Worm (Caenorhabditis elegans) whole organism, L1 larva: ENCODE data around the gene gplb-1.

Experiments used
- C16A3.4 ChIP-seq: fragments of 150-350 bp; optimal IDR thresholded peaks from 2 replicates; lab custom pipeline; 2014; ENCODE audit warnings: missing biosample characterization, missing genetic modification characterization
- F16B12.6 ChIP-seq: fragments of 150-350 bp; optimal IDR thresholded peaks from 2 replicates; lab custom pipeline; 2014; ENCODE audit warnings: missing biosample characterization, missing genetic modification characterization
- Y116A8C.19 ChIP-seq: sonication (generic microtip); optimal IDR thresholded peaks from 2 replicates; lab custom pipeline; 2016; ENCODE audit warnings: missing compliant biosample characterization, missing genetic modification characterization, borderline replicate concordance
- aha-1 ChIP-seq: fragments of 150-350 bp; optimal IDR thresholded peaks from 2 replicates; lab custom pipeline; 2014; ENCODE audit warnings: missing biosample characterization, missing genetic modification characterization
- alr-1 ChIP-seq: fragments of 200-800 bp; sonication (Bioruptor generic); optimal IDR thresholded peaks from 2 replicates; lab custom pipeline; 2018; ENCODE audit warnings: borderline replicate concordance, mild to moderate bottlenecking, missing genetic modification characterization, missing compliant biosample characterization
- blmp-1 ChIP-seq: fragments of 150-350 bp; optimal IDR thresholded peaks from 2 replicates; lab custom pipeline; 2014; ENCODE audit warnings: missing biosample characterization, missing genetic modification characterization
- ceh-8 ChIP-seq: fragments of 200-800 bp; sonication (Bioruptor generic); optimal IDR thresholded peaks from 2 replicates; lab custom pipeline; 2018; ENCODE audit warnings: mild to moderate bottlenecking, missing genetic modification characterization, moderate library complexity, missing compliant biosample characterization
- ceh-82 ChIP-seq, 3 experiments: fragments of 150-350 bp in 1 of 3; sonication (generic microtip) in 2 of 3; optimal IDR thresholded peaks; 2 replicates each; lab custom pipeline; 2014 to 2017; ENCODE audit warnings: missing biosample characterization in 3 of 3, missing genetic modification characterization in 3 of 3
- ceh-90 ChIP-seq: sonication (generic microtip); optimal IDR thresholded peaks from 2 replicates; lab custom pipeline; 2016; ENCODE audit warnings: missing genetic modification characterization, missing compliant biosample characterization
- efl-1 ChIP-seq, 4 experiments: fragments of 150-350 bp; optimal IDR thresholded peaks in 3 of 4; peaks in 1 of 4; 1 replicate in 1 of 4; 2 replicates in 3 of 4; lab custom pipeline; 2014; ENCODE audit warnings: missing biosample characterization in 2 of 4, missing genetic modification characterization in 2 of 4, missing genetic modification reagents in 2 of 4
- elt-2 ChIP-seq: sonication (generic microtip); optimal IDR thresholded peaks from 2 replicates; lab custom pipeline; 2016; ENCODE audit warnings: missing genetic modification characterization, mild to moderate bottlenecking, inconsistent platforms, missing compliant biosample characterization, missing genetic modification reagents
- ets-5 ChIP-seq: fragments of 200-800 bp; sonication (Bioruptor generic); IDR thresholded peaks from 2 replicates; pipeline ENCODE4 v1.3.6; 2022; ENCODE audit warnings: missing genetic modification characterization, missing compliant biosample characterization
- fkh-10 ChIP-seq: sonication (generic microtip); optimal IDR thresholded peaks from 2 replicates; lab custom pipeline; 2017; ENCODE audit warnings: missing biosample characterization, missing genetic modification reagents, missing genetic modification characterization
- fkh-4 ChIP-seq: sonication (generic microtip); optimal IDR thresholded peaks from 2 replicates; lab custom pipeline; 2016; ENCODE audit warnings: missing compliant biosample characterization, missing genetic modification characterization, borderline replicate concordance
- fkh-8 ChIP-seq: sonication (generic microtip); optimal IDR thresholded peaks from 2 replicates; lab custom pipeline; 2016; ENCODE audit warnings: mild to moderate bottlenecking, missing genetic modification characterization, missing compliant biosample characterization
- fos-1 ChIP-seq: fragments of 150-350 bp; optimal IDR thresholded peaks from 2 replicates; lab custom pipeline; 2014; ENCODE audit warnings: missing biosample characterization, missing genetic modification characterization
- grh-1 ChIP-seq: fragments of 200-800 bp; sonication (Bioruptor generic); IDR thresholded peaks from 2 replicates; pipeline ENCODE4 v1.3.6; 2022; ENCODE audit warnings: missing genetic modification reagents, missing genetic modification characterization, missing compliant biosample characterization
- hlh-4 ChIP-seq: sonication (generic microtip); optimal IDR thresholded peaks from 2 replicates; lab custom pipeline; 2016; ENCODE audit warnings: mild to moderate bottlenecking, missing genetic modification characterization, missing compliant biosample characterization
- lin-13 ChIP-seq: fragments of 150-350 bp; optimal IDR thresholded peaks from 2 replicates; lab custom pipeline; 2014; ENCODE audit warnings: missing biosample characterization, missing genetic modification reagents, missing genetic modification characterization
- lin-14 ChIP-seq: fragments of 200-800 bp; sonication (Bioruptor generic); optimal IDR thresholded peaks from 2 replicates; lab custom pipeline; 2018; ENCODE audit warnings: mild to moderate bottlenecking, missing genetic modification characterization, moderate library complexity, missing compliant biosample characterization
- lin-15B ChIP-seq: fragments of 150-350 bp; sonication (generic microtip); optimal IDR thresholded peaks from 3 replicates; lab custom pipeline; 2014; ENCODE audit warnings: missing biosample characterization, missing genetic modification characterization
- lin-35 ChIP-seq, 2 experiments: fragments of 150-350 bp; optimal IDR thresholded peaks; 2 replicates each; lab custom pipeline; 2014; ENCODE audit warnings: missing biosample characterization in 2 of 2, missing genetic modification characterization in 2 of 2, missing genetic modification reagents in 2 of 2
- lin-39 ChIP-seq: fragments of 150-350 bp; optimal IDR thresholded peaks from 2 replicates; lab custom pipeline; 2014; ENCODE audit warnings: missing biosample characterization, missing genetic modification reagents, missing genetic modification characterization
- mef-2 ChIP-seq: fragments of 150-350 bp; optimal IDR thresholded peaks from 2 replicates; lab custom pipeline; 2014; ENCODE audit warnings: missing biosample characterization, missing genetic modification characterization
- mep-1 ChIP-seq: fragments of 150-350 bp; optimal IDR thresholded peaks from 2 replicates; lab custom pipeline; 2014; ENCODE audit warnings: missing biosample characterization, missing genetic modification characterization
- nhr-12 ChIP-seq: sonication (generic microtip); optimal IDR thresholded peaks from 2 replicates; lab custom pipeline; 2017; ENCODE audit warnings: missing biosample characterization, missing genetic modification characterization
- nhr-20 ChIP-seq: sonication (generic microtip); optimal IDR thresholded peaks from 2 replicates; lab custom pipeline; 2016; ENCODE audit warnings: mild to moderate bottlenecking, missing genetic modification characterization, missing compliant biosample characterization
- nhr-71 ChIP-seq: sonication (generic microtip); optimal IDR thresholded peaks from 2 replicates; lab custom pipeline; 2016; ENCODE audit warnings: mild to moderate bottlenecking, missing genetic modification characterization, moderate library complexity, missing compliant biosample characterization
- nhr-77 ChIP-seq: fragments of 150-350 bp; optimal IDR thresholded peaks from 2 replicates; lab custom pipeline; 2014; ENCODE audit warnings: missing biosample characterization, missing genetic modification characterization
- nhr-85 ChIP-seq: sonication (generic microtip); peaks from one replicate; lab custom pipeline; 2016; ENCODE audit warnings: missing genetic modification characterization, inconsistent platforms, missing compliant biosample characterization
- pag-3 ChIP-seq: sonication (generic microtip); optimal IDR thresholded peaks from 2 replicates; lab custom pipeline; 2017; ENCODE audit warnings: missing genetic modification characterization, mild to moderate bottlenecking, missing compliant biosample characterization, antibody characterized with exemption, borderline replicate concordance; ENCODE audit not compliant: insufficient read depth
- pqm-1 ChIP-seq: sonication (generic microtip); optimal IDR thresholded peaks from 3 replicates; lab custom pipeline; 2017; ENCODE audit warnings: missing biosample characterization, missing genetic modification characterization
- rnt-1 ChIP-seq: sonication (generic microtip); optimal IDR thresholded peaks from 2 replicates; lab custom pipeline; 2016; ENCODE audit warnings: mild to moderate bottlenecking, missing genetic modification characterization, moderate library complexity, missing compliant biosample characterization
- snpc-4 ChIP-seq: fragments of 150-350 bp; optimal IDR thresholded peaks from 2 replicates; lab custom pipeline; 2014; ENCODE audit warnings: missing biosample characterization, missing genetic modification characterization
- sox-4 ChIP-seq: sonication (generic microtip); optimal IDR thresholded peaks from 2 replicates; lab custom pipeline; 2016; ENCODE audit warnings: missing genetic modification characterization, missing compliant biosample characterization
- sptf-1 ChIP-seq: fragments of 150-350 bp; optimal IDR thresholded peaks from 2 replicates; lab custom pipeline; 2014; ENCODE audit warnings: missing biosample characterization, missing genetic modification characterization
- sup-37 ChIP-seq: fragments of 200-800 bp; sonication (Bioruptor generic); optimal IDR thresholded peaks from 2 replicates; lab custom pipeline; 2018; ENCODE audit warnings: mild to moderate bottlenecking, missing genetic modification characterization, missing compliant biosample characterization
- swsn-7 ChIP-seq: sonication (generic microtip); optimal IDR thresholded peaks from 2 replicates; lab custom pipeline; 2016; ENCODE audit warnings: missing genetic modification characterization, missing compliant biosample characterization
- unc-130 ChIP-seq: fragments of 150-350 bp; optimal IDR thresholded peaks from 2 replicates; lab custom pipeline; 2017; ENCODE audit warnings: missing biosample characterization, missing genetic modification characterization, inconsistent platforms
- unc-30 ChIP-seq: sonication (generic microtip); optimal IDR thresholded peaks from 2 replicates; lab custom pipeline; 2017; ENCODE audit warnings: missing biosample characterization, missing genetic modification characterization
- unc-62 ChIP-seq: fragments of 150-350 bp; optimal IDR thresholded peaks from 2 replicates; lab custom pipeline; 2014; ENCODE audit warnings: missing biosample characterization, missing genetic modification reagents, missing genetic modification characterization
- unc-86 ChIP-seq: sonication (generic microtip); optimal IDR thresholded peaks from 2 replicates; lab custom pipeline; 2016; ENCODE audit warnings: missing genetic modification characterization, missing compliant biosample characterization
- unc-98 ChIP-seq: fragments of 200-800 bp; sonication (Bioruptor generic); IDR thresholded peaks from 2 replicates; pipeline ENCODE4 v1.3.6; 2022; ENCODE audit warnings: missing genetic modification characterization, missing compliant biosample characterization
- xbp-1 ChIP-seq: sonication (generic microtip); optimal IDR thresholded peaks from 2 replicates; lab custom pipeline; 2016; ENCODE audit warnings: missing genetic modification characterization, missing compliant biosample characterization
- zip-4 ChIP-seq: fragments of 200-800 bp; sonication (Bioruptor generic); optimal IDR thresholded peaks from 2 replicates; lab custom pipeline; 2018; ENCODE audit warnings: mild to moderate bottlenecking, missing genetic modification characterization, moderate library complexity, missing compliant biosample characterization
- ztf-4 ChIP-seq: fragments of 150-350 bp; optimal IDR thresholded peaks from 2 replicates; lab custom pipeline; 2014; ENCODE audit warnings: missing biosample characterization, missing genetic modification characterization

Gene gplb-1

DNA sequence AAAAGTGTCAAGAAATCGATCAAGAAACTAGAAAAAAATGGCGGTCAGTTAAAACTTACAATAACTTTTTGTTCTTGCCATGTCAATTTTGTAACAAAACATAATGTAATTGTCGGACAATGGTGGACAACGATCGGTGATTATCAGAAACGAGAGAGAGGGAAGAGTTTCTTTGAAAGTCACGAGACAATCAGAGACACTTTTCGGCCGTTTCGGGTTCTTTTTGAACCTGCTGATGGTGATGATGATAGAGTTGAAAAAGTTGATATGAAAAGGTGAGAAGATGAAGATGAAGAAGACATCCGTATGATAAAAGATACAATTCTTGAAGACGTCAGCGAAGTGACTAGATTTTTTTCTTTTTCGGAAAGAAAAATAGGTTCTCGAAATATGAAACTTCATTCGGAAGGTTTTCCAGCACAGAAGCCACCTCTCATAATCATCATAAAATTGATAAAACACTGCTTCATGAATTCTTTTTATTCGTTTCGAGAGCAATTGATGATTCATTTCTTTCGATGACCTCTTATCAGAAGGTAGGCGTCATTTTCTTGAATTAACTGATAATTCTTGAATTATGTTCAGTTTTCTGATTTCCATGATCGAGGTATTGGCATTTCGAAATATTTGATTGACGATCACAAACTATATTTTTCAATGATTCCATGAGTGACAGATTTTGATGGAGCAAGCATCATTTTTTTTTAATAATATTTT is 44.1 kb downstream of the gplb-1 start (continued):
- no peak for TF ChIP-seq Y116A8C.19 (tag; lab: Kevin White, UChicago)
- TF ChIP-seq ceh-90 (tag; lab: Kevin White, UChicago), result no peak
- TF ChIP-seq nhr-77 (tag; lab: Kevin White, UChicago), result no peak
- peak; percentile 19 for TF ChIP-seq unc-130 (tag; lab: Kevin White, UChicago)
- TF ChIP-seq unc-98, result no peak
- TF ChIP-seq pag-3 (tag; lab: Kevin White, UChicago), result no peak
- TF ChIP-seq fkh-8 (tag; lab: Kevin White, UChicago), result no peak
- TF ChIP-seq C16A3.4, result no peak
- no peak for TF ChIP-seq lin-39 (tag; lab: Kevin White, UChicago)
- no peak for TF ChIP-seq sptf-1 (tag; lab: Kevin White, UChicago)
- no peak for TF ChIP-seq fkh-10
- TF ChIP-seq blmp-1, result peak; percentile 73
- TF ChIP-seq alr-1 (tag; lab: Kevin White, UChicago), result no peak
- TF ChIP-seq unc-86 (tag; lab: Kevin White, UChicago), result no peak
- no peak for TF ChIP-seq snpc-4 (tag; lab: Kevin White, UChicago)
- no peak for TF ChIP-seq zip-4 (GFP tag; lab: Kevin White, UChicago)
- peak; percentile 52 for TF ChIP-seq nhr-71
- no peak for TF ChIP-seq xbp-1
- TF ChIP-seq pqm-1, result no peak
- TF ChIP-seq hlh-4 (tag; lab: Kevin White, UChicago), result no peak
- peak; percentile 82 for TF ChIP-seq nhr-85 (tag; lab: Kevin White, UChicago)
- no peak for TF ChIP-seq sup-37 (GFP tag; lab: Kevin White, UChicago)
- TF ChIP-seq nhr-20 (tag; lab: Kevin White, UChicago), result peak; percentile 73

DNA sequence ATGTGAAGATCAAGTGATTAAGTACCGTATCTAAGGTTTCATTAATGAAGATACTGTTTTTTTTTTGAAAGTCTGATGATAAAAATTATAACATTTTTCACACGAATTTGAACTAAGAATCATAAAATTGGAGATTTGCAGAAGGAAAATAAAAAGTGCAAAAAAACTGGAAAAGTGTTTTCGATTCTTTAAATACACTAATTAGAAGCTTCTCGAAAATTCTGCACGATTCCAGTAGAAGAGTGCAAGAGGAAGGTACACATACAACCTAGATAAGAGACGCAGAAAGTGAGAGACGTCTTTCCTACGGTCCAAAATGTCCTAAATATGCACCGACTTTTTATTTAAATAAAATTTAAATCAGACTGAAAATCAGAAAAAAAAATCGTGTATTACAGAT is 44.8 kb downstream of the gplb-1 start:
- TF ChIP-seq ceh-82 (tag; optimal IDR thresholded peaks at IDR 0.05; lab: Kevin White, UChicago), result no peak
- TF ChIP-seq snpc-4 (tag; lab: Kevin White, UChicago), result no peak
- no peak for TF ChIP-seq Y116A8C.19 (tag; lab: Kevin White, UChicago)
- TF ChIP-seq fos-1, result no peak
- TF ChIP-seq lin-14, result peak; percentile 2
- TF ChIP-seq mep-1 (tag; lab: Kevin White, UChicago), result peak; percentile 75
- no peak for TF ChIP-seq aha-1 (tag; lab: Kevin White, UChicago)
- TF ChIP-seq swsn-7, result peak; percentile 18
- TF ChIP-seq fkh-4 (tag; lab: Kevin White, UChicago), result no peak

DNA sequence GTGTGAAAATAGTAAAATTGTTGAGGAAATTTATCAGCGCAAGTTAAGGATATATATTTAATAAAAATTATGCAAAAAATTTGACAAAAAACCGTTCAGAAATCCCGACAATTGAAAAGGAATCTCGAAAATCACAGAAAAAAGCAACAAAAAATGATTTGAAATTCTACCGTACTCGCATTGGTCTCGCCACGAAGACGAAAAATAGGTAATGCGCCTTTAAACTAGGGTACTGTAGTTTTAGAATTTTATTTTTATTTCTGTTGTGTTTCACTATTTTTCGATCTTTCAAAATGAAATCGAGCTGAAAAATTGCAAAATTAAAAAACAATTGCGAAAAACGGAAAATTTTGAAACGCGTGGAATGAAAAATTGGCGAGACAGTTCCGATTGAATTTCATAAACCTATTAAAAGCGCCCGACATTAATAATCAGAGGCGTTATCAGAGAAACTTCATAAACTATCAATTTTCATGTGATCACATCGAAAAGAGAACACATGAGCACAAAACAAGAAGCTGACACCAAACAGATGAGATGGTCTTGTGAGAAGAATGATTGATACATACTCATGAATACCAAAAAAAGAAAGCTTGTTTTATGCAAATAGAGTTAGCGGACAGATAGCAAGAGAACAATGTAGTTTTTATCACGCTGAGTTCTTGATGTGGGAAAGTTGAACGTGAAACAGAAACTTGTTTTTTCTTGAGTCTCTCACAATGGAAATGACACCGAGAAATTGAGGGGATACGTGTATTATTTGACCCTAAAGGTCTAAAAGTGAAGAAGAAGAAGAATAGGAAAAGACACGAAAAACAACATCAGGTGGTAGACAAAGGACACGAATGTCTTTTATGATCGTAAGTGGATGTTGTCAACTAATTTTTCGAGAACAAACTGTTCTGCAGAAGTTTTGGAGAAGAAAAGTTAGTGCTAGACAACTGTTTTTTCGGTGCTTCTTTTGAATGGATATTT is 45.9 kb downstream of the gplb-1 start:
- TF ChIP-seq elt-2 (tag; lab: Kevin White, UChicago), result peak; percentile 79
- TF ChIP-seq nhr-77 (tag; lab: Kevin White, UChicago), result no peak
- no peak for TF ChIP-seq unc-62
- no peak for TF ChIP-seq lin-15B
- no peak for TF ChIP-seq aha-1 (tag; lab: Kevin White, UChicago)
- no peak for TF ChIP-seq nhr-12 (tag; lab: Kevin White, UChicago)
- TF ChIP-seq sox-4 (tag; lab: Kevin White, UChicago), result no peak
- TF ChIP-seq grh-1 (GFP tag; lab: Robert Waterston, UW), result no peak
- no peak for TF ChIP-seq ets-5
- no peak for TF ChIP-seq unc-30 (tag; lab: Kevin White, UChicago)
- TF ChIP-seq ceh-8 (GFP tag; lab: Kevin White, UChicago), result no peak
- TF ChIP-seq zip-4 (GFP tag; lab: Kevin White, UChicago), result no peak
- TF ChIP-seq mef-2 (tag; lab: Kevin White, UChicago), result no peak
- TF ChIP-seq F16B12.6, result no peak
- no peak for TF ChIP-seq swsn-7
- no peak for TF ChIP-seq rnt-1 (tag; lab: Kevin White, UChicago)
- no peak for TF ChIP-seq lin-13 (GFP tag; lab: Kevin White, UChicago)
- peak in 1 of 2 experiments; percentile 18 for TF ChIP-seq lin-35 (GFP tag; optimal IDR thresholded peaks at IDR 0.05; lab: Kevin White, UChicago)
- TF ChIP-seq nhr-85 (tag; lab: Kevin White, UChicago), result peak; percentile 65
- TF ChIP-seq blmp-1, result peak; percentile 21
- no peak for TF ChIP-seq nhr-20 (tag; lab: Kevin White, UChicago)
- TF ChIP-seq efl-1 (optimal IDR thresholded peaks at IDR 0.05; lab: Kevin White, UChicago), result no peak
- no peak for TF ChIP-seq efl-1 (GFP tag; optimal IDR thresholded peaks at IDR 0.05 in 1 of 2; lab: Kevin White, UChicago)
- no peak for TF ChIP-seq unc-98
- TF ChIP-seq ztf-4, result no peak
